Fruit fly (Drosophila melanogaster) S2 (cell line): ENCODE data around the gene Osi24.

Experiments
- CG8478 ChIP-seq: fragments of >200 bp; optimal IDR thresholded peaks from 2 replicates; lab custom pipeline; 2018
- CTCF ChIP-seq, 2 experiments: fragments of >200 bp; optimal IDR thresholded peaks; 2 replicates each; lab custom pipeline; 2018

Osi24 gene

DNA sequence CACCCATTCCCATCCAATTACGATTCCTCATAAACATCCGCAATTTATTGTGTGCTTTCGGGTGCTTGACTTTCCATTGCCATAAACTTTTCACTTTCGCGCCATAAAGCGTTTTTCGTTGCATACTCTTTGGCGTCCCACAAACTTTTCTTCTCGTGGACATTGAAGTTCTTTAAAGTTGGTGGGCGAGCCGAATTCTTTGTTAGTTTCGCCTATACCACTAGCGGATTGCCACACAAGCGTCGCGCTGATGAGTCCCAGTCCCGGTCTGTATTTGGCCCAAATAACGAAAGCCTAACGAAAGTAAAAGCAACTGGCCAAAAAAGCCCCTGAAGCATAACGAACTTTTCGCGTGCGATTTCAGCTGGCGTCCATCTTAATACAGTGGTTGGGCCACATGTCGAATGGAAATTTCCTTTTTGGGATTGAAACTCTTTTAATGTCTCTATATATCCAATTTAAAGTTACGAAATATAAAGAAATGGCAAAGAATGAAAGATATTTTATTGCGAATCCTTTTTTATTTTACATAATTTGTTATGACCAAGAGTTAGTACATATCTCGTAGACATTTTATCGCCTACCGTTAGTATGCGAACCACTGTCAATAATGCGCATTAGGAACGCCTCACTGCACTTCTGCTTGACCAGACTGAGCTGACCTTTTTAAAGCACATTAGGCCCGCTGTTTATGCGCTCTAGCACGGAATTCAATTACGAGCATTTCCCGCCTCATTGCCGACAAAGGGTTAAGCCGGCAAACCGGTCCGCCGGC lies 11.8 kb downstream of the Osi24 start:
- TF ChIP-seq CTCF (optimal IDR thresholded peaks at IDR 0.05; lab: Kevin White, UChicago), result no peak
- no peak for TF ChIP-seq CG8478 (lab: Kevin White, UChicago)

DNA sequence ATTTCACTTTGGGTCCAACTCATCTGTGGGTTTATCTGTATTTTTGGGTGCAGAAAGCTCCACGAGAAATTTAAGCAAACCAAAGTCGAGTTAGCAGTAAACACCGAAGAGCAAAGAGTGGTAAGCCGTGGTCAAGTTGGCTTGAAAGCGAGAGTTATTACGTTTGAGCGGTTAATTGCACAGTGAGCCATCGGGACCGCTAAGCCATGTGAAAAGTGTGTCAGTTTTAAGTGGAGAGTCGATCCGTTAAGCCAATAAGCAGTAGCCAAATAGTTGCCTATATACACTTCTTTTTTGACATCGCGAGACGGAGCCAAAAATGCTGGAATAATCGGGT lies 12.4 kb downstream of the Osi24 start:
- TF ChIP-seq CG8478 (lab: Kevin White, UChicago) (no peak), CTCF (optimal IDR thresholded peaks at IDR 0.05; lab: Kevin White, UChicago) (no peak)

DNA sequence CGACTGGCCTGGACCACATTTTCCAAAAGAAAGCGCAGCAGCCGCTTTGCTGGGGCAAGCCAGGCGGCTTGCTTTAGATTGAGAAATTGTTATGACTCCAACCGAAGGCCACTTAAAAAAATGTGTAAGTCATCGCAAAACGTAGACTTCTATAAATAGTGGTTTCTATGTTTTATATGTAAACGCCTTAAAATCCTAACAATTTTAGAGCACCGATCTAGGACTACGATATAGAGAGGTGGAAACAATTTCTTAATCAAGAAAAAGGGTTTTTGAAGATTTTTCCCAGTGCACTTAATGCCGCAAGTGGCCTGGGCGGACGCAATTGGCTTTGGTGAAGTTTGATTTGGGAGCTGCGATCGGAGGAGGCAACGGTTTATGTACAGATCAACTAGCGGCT lies 15.6 kb downstream of the Osi24 start:
- TF ChIP-seq CTCF (optimal IDR thresholded peaks at IDR 0.05; lab: Kevin White, UChicago) (no peak), CG8478 (lab: Kevin White, UChicago) (no peak)

- TF ChIP-seq CTCF (optimal IDR thresholded peaks at IDR 0.05; lab: Kevin White, UChicago), result no peak
- TF ChIP-seq CG8478 (lab: Kevin White, UChicago), result no peak
These were observed 16.7 kb downstream of the Osi24 start, which contains the start of gene Osi3 for dm6 chr3R:6215053-6215882. Gene Osi3, plus strand, starts transcription at chr3R:6215832.

- TF ChIP-seq CG8478 (lab: Kevin White, UChicago) (no peak), CTCF (optimal IDR thresholded peaks at IDR 0.05; lab: Kevin White, UChicago) (no peak)
These were observed 23.1 kb downstream of the Osi24 start, which contains the start of gene Osi4 for dm6 chr3R:6221681-6222080. Gene Osi4, minus strand, starts transcription at chr3R:6221781.

DNA sequence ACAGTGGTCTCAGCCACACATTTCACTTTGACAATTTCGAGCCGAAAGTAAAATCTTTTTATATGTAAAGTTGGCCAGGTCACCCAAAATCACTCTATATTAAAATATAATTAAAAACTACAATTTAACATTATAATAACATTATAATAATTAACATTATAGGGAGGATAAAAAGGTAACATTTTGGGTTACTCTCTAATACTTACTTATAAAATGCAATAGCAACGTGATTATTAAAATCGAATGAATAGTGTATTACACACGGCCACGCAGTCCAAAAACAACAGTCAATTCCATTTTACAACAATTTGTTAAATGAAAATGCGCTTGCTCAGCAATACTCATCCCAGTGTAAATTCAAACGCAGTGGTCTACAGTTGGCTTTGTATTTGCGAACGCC lies 23.5 kb downstream of the Osi24 start:
- no peak for TF ChIP-seq CTCF (optimal IDR thresholded peaks at IDR 0.05; lab: Kevin White, UChicago)
- no peak for TF ChIP-seq CG8478 (lab: Kevin White, UChicago)

- TF ChIP-seq CTCF (optimal IDR thresholded peaks at IDR 0.05; lab: Kevin White, UChicago) (no peak), CG8478 (lab: Kevin White, UChicago) (no peak)
These were observed 27.5 kb downstream of the Osi24 start for dm6 chr3R:6226156-6226555.

DNA sequence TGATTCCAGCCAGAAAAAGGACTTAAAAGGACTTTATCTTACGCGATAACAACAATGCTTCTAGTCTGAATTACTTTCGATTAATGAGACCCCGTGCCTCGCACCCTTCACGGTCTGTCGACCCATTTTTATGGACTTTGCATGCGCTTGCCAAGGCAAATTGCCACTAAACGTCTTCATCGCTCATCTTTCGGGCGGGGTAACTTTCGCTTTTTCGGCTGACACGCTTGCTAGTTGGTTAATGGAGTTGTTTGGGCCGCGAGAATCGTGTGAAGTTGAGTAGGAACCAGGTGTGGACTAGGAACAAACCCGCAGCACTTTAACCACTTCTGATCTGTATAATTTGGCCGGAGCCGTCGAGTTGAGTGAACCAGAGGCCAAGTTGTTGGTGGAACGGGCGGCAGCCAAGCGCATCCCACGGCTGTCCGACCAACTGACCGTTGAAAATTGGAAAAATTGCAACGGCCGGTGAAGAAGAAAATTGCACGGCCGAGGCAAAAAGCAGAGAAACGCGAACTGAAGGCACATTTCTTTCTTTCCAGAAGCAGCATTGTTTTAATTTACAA lies 28.5 kb downstream of the Osi24 start, which contains the start of gene Osi5:
Osi5 (plus strand) TSS at position 516 of the 566 bp plus-strand sequence.
- TF ChIP-seq CTCF (optimal IDR thresholded peaks at IDR 0.05; lab: Kevin White, UChicago) (no peak), CG8478 (lab: Kevin White, UChicago) (no peak)

DNA sequence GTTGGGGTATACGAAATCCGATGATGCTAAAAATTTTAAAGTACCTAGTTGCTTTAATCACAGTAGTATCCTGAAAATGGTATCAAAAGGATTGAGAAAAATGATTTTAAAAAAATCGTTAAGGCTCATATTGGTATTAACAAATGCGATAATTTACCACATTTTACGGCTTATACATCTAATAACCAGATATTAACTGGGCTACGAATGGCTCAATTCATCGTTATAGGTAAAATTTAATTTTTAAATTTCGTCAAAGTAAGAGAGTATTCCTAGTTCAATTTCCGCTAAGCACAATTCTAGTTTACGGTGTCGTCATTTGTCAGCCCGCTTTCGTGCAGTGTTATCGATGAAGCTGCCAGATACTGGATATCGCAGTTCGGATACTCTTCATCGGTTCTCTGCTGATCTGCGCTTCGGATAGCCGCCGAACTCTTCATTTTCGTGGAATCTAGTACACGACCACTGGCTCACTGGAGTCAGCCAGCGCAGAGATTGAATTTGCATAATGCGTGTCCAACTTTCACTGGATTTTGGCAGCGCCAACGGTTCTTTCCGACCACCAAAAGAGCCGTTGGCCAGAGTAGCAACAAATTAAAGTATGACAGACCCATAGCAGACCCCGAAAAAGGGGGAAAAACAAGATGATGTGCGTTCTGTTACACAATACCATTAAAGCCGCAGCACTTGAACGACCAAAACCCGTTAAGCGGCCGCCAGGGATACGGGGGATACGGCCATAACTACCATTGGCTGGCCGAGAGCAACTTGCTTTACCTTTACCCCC lies 30.6 kb downstream of the Osi24 start:
- no peak for TF ChIP-seq CTCF (optimal IDR thresholded peaks at IDR 0.05; lab: Kevin White, UChicago)
- TF ChIP-seq CG8478 (lab: Kevin White, UChicago), result no peak

DNA sequence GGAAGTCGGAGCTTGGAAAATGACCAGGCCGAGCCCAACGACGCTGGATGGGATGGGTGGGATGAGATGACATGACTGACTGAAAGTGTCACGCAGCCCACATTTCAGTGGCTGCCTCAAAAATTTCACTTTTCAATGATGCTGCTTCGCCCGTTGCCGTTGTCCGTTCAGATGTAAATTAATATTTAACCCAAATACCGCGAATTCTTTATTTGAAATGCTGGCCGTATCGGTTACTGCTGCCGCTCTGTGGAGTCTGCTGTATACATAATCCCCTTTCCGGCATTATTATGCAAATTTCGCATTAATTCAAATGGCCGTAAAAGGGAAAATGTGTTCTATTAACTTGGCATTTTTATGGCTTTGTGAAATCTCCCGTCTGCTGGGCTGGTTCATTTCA lies 31.7 kb downstream of the Osi24 start:
- TF ChIP-seq CTCF (optimal IDR thresholded peaks at IDR 0.05; lab: Kevin White, UChicago) (no peak), CG8478 (lab: Kevin White, UChicago) (no peak)

- TF ChIP-seq CG8478 (lab: Kevin White, UChicago) (no peak), CTCF (optimal IDR thresholded peaks at IDR 0.05; lab: Kevin White, UChicago) (no peak)
These were observed 32.8 kb downstream of the Osi24 start for dm6 chr3R:6231391-6231790.

- no peak for TF ChIP-seq CG8478 (lab: Kevin White, UChicago)
- TF ChIP-seq CTCF (optimal IDR thresholded peaks at IDR 0.05; lab: Kevin White, UChicago), result no peak
These were observed 34.5 kb downstream of the Osi24 start for dm6 chr3R:6233104-6233503.

DNA sequence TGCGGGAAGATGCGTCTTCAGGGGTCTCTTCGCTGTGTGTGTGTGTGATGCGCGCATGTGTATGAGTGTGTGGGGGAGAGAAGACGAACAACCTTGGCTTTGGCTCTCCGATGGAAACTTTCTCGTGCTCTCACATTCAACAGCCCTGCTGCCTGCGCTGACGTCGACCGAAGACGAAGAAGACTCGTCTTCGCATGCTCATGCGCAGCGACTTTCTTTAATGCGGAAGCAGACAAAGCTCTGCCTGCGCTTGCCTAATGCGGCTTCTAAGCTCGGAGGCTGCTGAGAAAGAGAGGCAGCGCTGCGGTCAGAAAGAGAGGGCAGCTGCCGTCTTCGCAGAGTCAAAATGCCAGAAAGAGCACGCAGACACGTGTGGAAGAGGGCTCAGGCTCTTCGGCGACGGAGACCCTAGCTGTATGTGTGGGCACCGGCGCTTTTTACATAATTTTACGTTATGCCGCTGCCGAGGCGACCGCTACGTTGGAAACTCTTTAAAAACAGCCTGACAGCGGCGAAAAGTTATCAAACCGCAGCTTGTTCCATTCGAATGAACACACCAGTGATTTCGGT lies 35.7 kb downstream of the Osi24 start, which contains the start of gene Osi6:
Osi6 (plus strand) TSS at position 520 of the 570 bp plus-strand sequence.
- no peak for TF ChIP-seq CTCF (optimal IDR thresholded peaks at IDR 0.05; lab: Kevin White, UChicago)
- TF ChIP-seq CG8478 (lab: Kevin White, UChicago), result no peak

DNA sequence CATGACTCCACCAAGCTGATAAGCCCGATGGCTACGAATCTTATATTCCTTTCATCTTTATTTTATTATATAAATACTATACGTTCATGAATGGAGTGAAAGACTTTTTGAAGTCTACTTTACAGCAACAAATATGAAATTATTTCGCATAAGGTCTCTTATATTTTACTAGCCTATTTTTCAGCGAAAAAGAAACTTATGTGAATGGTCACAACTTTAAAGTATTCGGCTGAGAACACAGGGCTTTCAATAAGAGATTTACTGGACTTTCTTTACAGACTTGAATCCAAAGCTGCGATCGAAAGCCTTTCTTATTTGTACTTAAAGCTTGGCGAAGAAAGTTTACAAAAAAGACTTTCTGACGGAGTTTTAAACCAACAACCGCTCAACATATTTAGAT lies 40.4 kb downstream of the Osi24 start:
- TF ChIP-seq CTCF (optimal IDR thresholded peaks at IDR 0.05; lab: Kevin White, UChicago), result no peak
- TF ChIP-seq CG8478 (lab: Kevin White, UChicago), result no peak
